Worm (Caenorhabditis elegans): ENCODE data around the gene oac-37.

DNA sequence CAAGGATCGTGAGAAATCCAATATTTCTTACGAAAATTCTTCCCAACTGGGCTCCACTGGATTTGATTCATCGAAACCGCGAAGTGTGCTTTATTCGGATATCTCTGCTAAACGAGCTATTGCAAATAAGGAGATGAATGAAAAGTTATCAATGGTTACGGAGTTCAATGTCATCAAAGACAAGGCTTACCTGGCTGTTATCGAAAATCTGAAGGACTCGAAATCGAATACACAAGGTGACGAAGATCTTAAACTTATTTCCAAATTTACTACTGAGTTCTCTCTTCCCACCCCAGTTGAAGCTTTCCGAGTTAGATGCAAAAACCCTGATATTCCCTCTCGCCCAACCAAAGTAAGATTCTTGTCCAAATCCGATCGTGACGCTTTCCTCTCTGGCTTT, 40.6 kb downstream of the oac-37 start:
- TF ChIP-seq ama-1 (optimal IDR thresholded peaks at IDR 0.05) (no peak), mdl-1 (tag; optimal IDR thresholded peaks at IDR 0.05) (no peak)

Data from whole organism, L4 larva.